Fruit fly (Drosophila melanogaster): ENCODE data around the gene CG1394.

CG1394 gene

dm6 chrX:11137566-11138186 is 32.8 kb downstream of the CG1394 start, which contains the start of gene CDK2AP1 (continued):
- TF ChIP-seq Scr (GFP tag; IDR thresholded peaks at IDR 0.05; ENCODE audit: partially characterized antibody) (peak; percentile 69), fd96Cb (tag; optimal IDR thresholded peaks at IDR 0.05) (no peak), chinmo (GFP tag; IDR thresholded peaks at IDR 0.05; ENCODE audit: partially characterized antibody) (peak; percentile 57; the same call in 1 of the 4 replicates), stc (GFP tag; IDR thresholded peaks at IDR 0.05) (no peak), Hmx (GFP tag; optimal IDR thresholded peaks at IDR 0.05) (no peak), CG17361 (GFP tag; IDR thresholded peaks at IDR 0.05) (peak; percentile 47; the same call in 1 of the 3 replicates), CG14860 (GFP tag; IDR thresholded peaks at IDR 0.05; ENCODE audit: partially characterized antibody) (peak; percentile 72), CG12155 (GFP tag; optimal IDR thresholded peaks at IDR 0.05) (no peak), Xbp1 (GFP tag; optimal IDR thresholded peaks at IDR 0.05) (peak; percentile 32), CG12391 (tag; optimal IDR thresholded peaks at IDR 0.05) (peak; percentile 32), CG2678 (tag; optimal IDR thresholded peaks at IDR 0.05) (peak; percentile 35), CG2129 (GFP tag; IDR thresholded peaks at IDR 0.05; ENCODE audit: partially characterized antibody) (peak; percentile 27; the same call in 1 of the 2 replicates), shn (GFP tag; optimal IDR thresholded peaks at IDR 0.05) (peak; percentile 43), CG3163 (GFP tag; optimal IDR thresholded peaks at IDR 0.05) (peak; percentile 22), CoRest (tag; optimal IDR thresholded peaks at IDR 0.05) (peak; percentile 19), Bgb (GFP tag; IDR thresholded peaks at IDR 0.05; ENCODE audit: partially characterized antibody) (peak; percentile 70), Abd-B (GFP tag; optimal IDR thresholded peaks at IDR 0.05) (peak; percentile 35), CG17802 (tag; optimal IDR thresholded peaks at IDR 0.05) (peak; percentile 86), CG10565 (GFP tag; optimal IDR thresholded peaks at IDR 0.05) (no peak), Oli (tag; optimal IDR thresholded peaks at IDR 0.05) (no peak), Fer2 (tag; optimal IDR thresholded peaks at IDR 0.05) (no peak), ewg (GFP tag; optimal IDR thresholded peaks at IDR 0.05) (peak; percentile 10), bab2 (GFP tag; optimal IDR thresholded peaks at IDR 0.05) (peak; percentile 18), unpg (GFP tag; optimal IDR thresholded peaks at IDR 0.05) (peak; percentile 24), Dref (GFP tag; IDR thresholded peaks at IDR 0.05) (peak; percentile 89), Ets97D (GFP tag; optimal IDR thresholded peaks at IDR 0.05) (peak; percentile 38), CG3726 (GFP tag; IDR thresholded peaks at IDR 0.05) (no peak), pum (GFP tag; optimal IDR thresholded peaks at IDR 0.05) (peak; percentile 22), CG31224 (GFP tag; IDR thresholded peaks at IDR 0.05) (no peak), chn (GFP tag; optimal IDR thresholded peaks at IDR 0.05) (peak; percentile 49), Lhr (GFP tag; optimal IDR thresholded peaks at IDR 0.05) (peak; percentile 3), CG9797 (GFP tag; optimal IDR thresholded peaks at IDR 0.05) (no peak), klu (GFP tag; IDR thresholded peaks at IDR 0.05) (peak; percentile 40; the same call in 1 of the 2 replicates), Med (GFP tag) (peak; percentile 79), CG8290 (GFP tag; optimal IDR thresholded peaks at IDR 0.05) (peak; percentile 19), CG8290 (tag; optimal IDR thresholded peaks at IDR 0.05) (no peak), CG10147 (GFP tag; optimal IDR thresholded peaks at IDR 0.05) (no peak), oc (tag; optimal IDR thresholded peaks at IDR 0.05) (peak; percentile 66), ro (GFP tag; IDR thresholded peaks at IDR 0.05) (no peak), Xrp1 (GFP tag; IDR thresholded peaks at IDR 0.05) (peak; percentile 9; the same call in 1 of the 2 replicates), Meics (GFP tag; optimal IDR thresholded peaks at IDR 0.05) (peak; percentile 0), CG13296 (GFP tag; optimal IDR thresholded peaks at IDR 0.05) (no peak), so (GFP tag; IDR thresholded peaks at IDR 0.05) (peak; percentile 51; the same call in 2 of the 3 replicates), HLH4C (GFP tag; IDR thresholded peaks at IDR 0.05; ENCODE audit: partially characterized antibody) (peak; percentile 87), zfh2 (GFP tag; optimal IDR thresholded peaks at IDR 0.05) (peak; percentile 40), maf-S (GFP tag; optimal IDR thresholded peaks at IDR 0.05) (peak; percentile 10), bsh (GFP tag; optimal IDR thresholded peaks at IDR 0.05) (peak in 1 of 2 experiments; percentile 7), CG6791 (GFP tag; IDR thresholded peaks at IDR 0.05; ENCODE audit: partially characterized antibody) (peak; percentile 87), Dbx (GFP tag; IDR thresholded peaks at IDR 0.05) (no peak)
